Worm (Caenorhabditis elegans) whole organism, mixed stage, embryonic: ENCODE measurements around the gene K10C9.4.

Experiments
- ces-1 ChIP-seq: fragments of 150-350 bp; optimal IDR thresholded peaks from 2 replicates; lab custom pipeline; 2014; ENCODE audit warnings: missing biosample characterization, missing genetic modification reagents, missing genetic modification characterization
- drap-1 ChIP-seq: fragments of 200-800 bp; sonication (Bioruptor generic); optimal IDR thresholded peaks from 3 replicates; lab custom pipeline; 2018; ENCODE audit warnings: mild to moderate bottlenecking, missing genetic modification characterization, missing compliant biosample characterization
- elt-1 ChIP-seq: sonication (generic microtip); optimal IDR thresholded peaks from 2 replicates; lab custom pipeline; 2017; ENCODE audit warnings: missing genetic modification characterization, mild to moderate bottlenecking, missing compliant biosample characterization, antibody characterized with exemption, moderate library complexity, borderline replicate concordance; ENCODE audit not compliant: insufficient read depth
- lsy-2 ChIP-seq: fragments of 150-350 bp; optimal IDR thresholded peaks from 2 replicates; lab custom pipeline; 2014; ENCODE audit warnings: missing biosample characterization, missing genetic modification characterization
- mab-5 ChIP-seq: fragments of 150-350 bp; optimal IDR thresholded peaks from 2 replicates; lab custom pipeline; 2014; ENCODE audit warnings: missing biosample characterization, missing genetic modification characterization
- nhr-12 ChIP-seq: fragments of 150-350 bp; optimal IDR thresholded peaks from 2 replicates; lab custom pipeline; 2014; ENCODE audit warnings: missing biosample characterization, missing genetic modification characterization
- nhr-76 ChIP-seq: sonication (generic microtip); optimal IDR thresholded peaks from 2 replicates; lab custom pipeline; 2017; ENCODE audit warnings: missing biosample characterization, missing genetic modification characterization
- pha-4 ChIP-seq: fragments of 150-350 bp; optimal IDR thresholded peaks from 2 replicates; lab custom pipeline; 2018; ENCODE audit warnings: missing biosample characterization, missing genetic modification reagents, missing genetic modification characterization
- snpc-4 ChIP-seq: fragments of 150-350 bp; optimal IDR thresholded peaks from 2 replicates; lab custom pipeline; 2014; ENCODE audit warnings: missing biosample characterization, missing genetic modification characterization
- unc-62 ChIP-seq: fragments of 150-350 bp; optimal IDR thresholded peaks from 2 replicates; lab custom pipeline; 2014; ENCODE audit warnings: missing biosample characterization, missing genetic modification reagents, missing genetic modification characterization

DNA sequence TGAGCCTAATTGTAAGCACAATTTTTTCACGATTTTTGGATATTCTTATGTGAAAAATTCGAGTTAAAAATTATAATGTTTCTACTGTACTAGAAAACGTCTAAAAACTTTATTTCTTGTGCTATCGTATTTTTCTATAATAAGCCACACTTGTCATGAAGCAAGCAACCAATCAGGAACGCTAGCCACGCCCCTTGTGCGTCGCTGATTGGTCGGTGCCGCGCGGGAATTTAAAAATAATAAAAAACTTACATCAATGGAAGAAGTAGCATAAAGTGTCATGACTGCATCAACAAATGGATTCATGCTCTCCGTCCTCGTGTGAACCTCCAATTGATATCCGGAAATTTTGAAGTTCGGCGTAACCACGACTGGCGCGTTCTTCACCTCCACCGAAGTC, 5.6 kb downstream of the K10C9.4 start:
- TF ChIP-seq mab-5 (tag; lab: Kevin White, UChicago): no peak
- TF ChIP-seq unc-62: no peak
- no peak for TF ChIP-seq elt-1 (tag; lab: Kevin White, UChicago)
- no peak for TF ChIP-seq pha-4
- no peak for TF ChIP-seq drap-1 (GFP tag; lab: Kevin White, UChicago)
- no peak for TF ChIP-seq nhr-76 (tag; lab: Kevin White, UChicago)
- TF ChIP-seq snpc-4: no peak
- TF ChIP-seq lsy-2 (tag; lab: Kevin White, UChicago): no peak
- TF ChIP-seq ces-1 (GFP tag; lab: Kevin White, UChicago): no peak
- no peak for TF ChIP-seq nhr-12
